Worm (Caenorhabditis elegans) whole organism, L3 larva: ENCODE data around the gene nhr-237.
A peak's percentile ranks its signal among the peaks of the same experiment; 100 is the strongest.

Source experiments
- R02D3.7 ChIP-seq: fragments of 150-350 bp; optimal IDR thresholded peaks from 2 replicates; lab custom pipeline; 2014; ENCODE audit warnings: missing biosample characterization, missing genetic modification characterization
- ZK546.5 ChIP-seq: sonication (generic microtip); optimal IDR thresholded peaks from 2 replicates; lab custom pipeline; 2017; ENCODE audit warnings: missing biosample characterization, missing genetic modification characterization
- aly-2 ChIP-seq: fragments of 150-350 bp; optimal IDR thresholded peaks from 2 replicates; lab custom pipeline; 2014; ENCODE audit warnings: missing biosample characterization, missing genetic modification characterization
- ama-1 ChIP-seq: fragments of 150-350 bp; optimal IDR thresholded peaks from 2 replicates; lab custom pipeline; 2018
- ceh-16 ChIP-seq: sonication (generic microtip); optimal IDR thresholded peaks from 2 replicates; lab custom pipeline; 2017; ENCODE audit warnings: missing biosample characterization, missing genetic modification characterization
- ceh-9 ChIP-seq: sonication (generic microtip); optimal IDR thresholded peaks from 2 replicates; lab custom pipeline; 2018; ENCODE audit warnings: missing biosample characterization, missing genetic modification characterization
- daf-12 ChIP-seq: fragments of 150-350 bp; optimal IDR thresholded peaks from 2 replicates; lab custom pipeline; 2014; ENCODE audit warnings: missing biosample characterization, missing genetic modification reagents, missing genetic modification characterization
- egl-5 ChIP-seq: fragments of 150-350 bp; optimal IDR thresholded peaks from 2 replicates; lab custom pipeline; 2017; ENCODE audit warnings: missing biosample characterization, missing genetic modification reagents, missing genetic modification characterization, inconsistent platforms
- elt-1 ChIP-seq: fragments of 150-350 bp; optimal IDR thresholded peaks from 2 replicates; lab custom pipeline; 2014; ENCODE audit warnings: missing biosample characterization, missing genetic modification characterization
- elt-3 ChIP-seq, 3 experiments: fragments of 150-350 bp in 1 of 3; sonication (generic microtip) in 2 of 3; optimal IDR thresholded peaks; 2 replicates in 2 of 3; 4 replicates in 1 of 3; lab custom pipeline; 2014 to 2017; ENCODE audit warnings: missing biosample characterization in 3 of 3, missing genetic modification characterization in 3 of 3
- eor-1 ChIP-seq, 2 experiments: fragments of 150-350 bp; optimal IDR thresholded peaks; 2 replicates each; lab custom pipeline; 2014 to 2018; ENCODE audit warnings: missing biosample characterization in 2 of 2, missing genetic modification characterization in 2 of 2
- fkh-10 ChIP-seq: sonication (generic microtip); optimal IDR thresholded peaks from 2 replicates; lab custom pipeline; 2017; ENCODE audit warnings: missing biosample characterization, missing genetic modification reagents, missing genetic modification characterization
- fkh-2 ChIP-seq: fragments of 150-350 bp; optimal IDR thresholded peaks from 2 replicates; lab custom pipeline; 2014; ENCODE audit warnings: missing biosample characterization, missing genetic modification reagents, missing genetic modification characterization
- fos-1 ChIP-seq: fragments of 150-350 bp; optimal IDR thresholded peaks from 2 replicates; lab custom pipeline; 2014; ENCODE audit warnings: missing biosample characterization, missing genetic modification characterization
- jun-1 ChIP-seq: fragments of 150-350 bp; optimal IDR thresholded peaks from 2 replicates; lab custom pipeline; 2014; ENCODE audit warnings: missing biosample characterization, missing genetic modification reagents, missing genetic modification characterization
- lin-39 ChIP-seq: fragments of 150-350 bp; optimal IDR thresholded peaks from 2 replicates; lab custom pipeline; 2018; ENCODE audit warnings: missing biosample characterization, missing genetic modification reagents, missing genetic modification characterization
- lsy-12 ChIP-seq: sonication (generic microtip); optimal IDR thresholded peaks from 2 replicates; lab custom pipeline; 2016; ENCODE audit warnings: mild to moderate bottlenecking, missing genetic modification characterization, missing compliant biosample characterization
- mdl-1 ChIP-seq: fragments of 150-350 bp; optimal IDR thresholded peaks from 2 replicates; lab custom pipeline; 2014; ENCODE audit warnings: missing biosample characterization, missing genetic modification characterization
- mml-1 ChIP-seq: fragments of 150-350 bp; sonication (generic microtip); optimal IDR thresholded peaks from 3 replicates; lab custom pipeline; 2014; ENCODE audit warnings: missing biosample characterization, missing genetic modification characterization
- nfya-1 ChIP-seq: sonication (generic microtip); optimal IDR thresholded peaks from 2 replicates; lab custom pipeline; 2017; ENCODE audit warnings: missing genetic modification characterization, mild to moderate bottlenecking, missing compliant biosample characterization, antibody characterized with exemption, moderate library complexity; ENCODE audit not compliant: insufficient read depth
- nhr-11 ChIP-seq: fragments of 150-350 bp; optimal IDR thresholded peaks from 2 replicates; lab custom pipeline; 2014; ENCODE audit warnings: missing biosample characterization, missing genetic modification characterization
- nhr-12 ChIP-seq: fragments of 150-350 bp; optimal IDR thresholded peaks from 2 replicates; lab custom pipeline; 2014; ENCODE audit warnings: missing biosample characterization, missing genetic modification characterization
- nhr-237 ChIP-seq: fragments of 150-350 bp; optimal IDR thresholded peaks from 2 replicates; lab custom pipeline; 2014; ENCODE audit warnings: missing biosample characterization, missing genetic modification characterization
- nhr-28 ChIP-seq: fragments of 150-350 bp; optimal IDR thresholded peaks from 2 replicates; lab custom pipeline; 2014; ENCODE audit warnings: missing biosample characterization, missing genetic modification characterization
- nhr-43 ChIP-seq: sonication (generic microtip); optimal IDR thresholded peaks from 2 replicates; lab custom pipeline; 2016; ENCODE audit warnings: mild to moderate bottlenecking, missing genetic modification characterization, missing compliant biosample characterization; ENCODE audit not compliant: poor library complexity, severe bottlenecking
- nhr-77 ChIP-seq: fragments of 150-350 bp; optimal IDR thresholded peaks from 2 replicates; lab custom pipeline; 2014; ENCODE audit warnings: missing biosample characterization, missing genetic modification characterization
- pha-4 ChIP-seq: fragments of 150-350 bp; optimal IDR thresholded peaks from 2 replicates; lab custom pipeline; 2014; ENCODE audit warnings: missing biosample characterization, missing genetic modification reagents, missing genetic modification characterization
- sea-2 ChIP-seq: fragments of 150-350 bp; sonication (generic microtip); optimal IDR thresholded peaks from 4 replicates; lab custom pipeline; 2014; ENCODE audit warnings: missing biosample characterization, missing genetic modification reagents, missing genetic modification characterization
- skn-1 ChIP-seq: fragments of 150-350 bp; optimal IDR thresholded peaks from 2 replicates; lab custom pipeline; 2014; ENCODE audit warnings: missing biosample characterization, missing genetic modification characterization
- snpc-4 ChIP-seq: fragments of 150-350 bp; optimal IDR thresholded peaks from 2 replicates; lab custom pipeline; 2014; ENCODE audit warnings: missing biosample characterization, missing genetic modification characterization
- tbx-2 ChIP-seq: sonication (generic microtip); optimal IDR thresholded peaks from 2 replicates; lab custom pipeline; 2016; ENCODE audit warnings: mild to moderate bottlenecking, missing genetic modification characterization, missing compliant biosample characterization
- unc-39 ChIP-seq: sonication (generic microtip); optimal IDR thresholded peaks from 4 replicates; lab custom pipeline; 2017; ENCODE audit warnings: missing biosample characterization, missing genetic modification characterization
- zag-1 ChIP-seq: fragments of 150-350 bp; optimal IDR thresholded peaks from 2 replicates; lab custom pipeline; 2014; ENCODE audit warnings: missing biosample characterization, missing genetic modification characterization

The nhr-237 gene

ce11 chrV:1626720-1627119 lies at the start of gene nhr-237:
nhr-237 (minus strand) TSS chrV:1626820.
- TF ChIP-seq ZK546.5, result peak; percentile 31
- TF ChIP-seq lin-39 (tag; lab: Kevin White, UChicago), result no peak
- TF ChIP-seq, all 47 proteins: peak for 1

DNA sequence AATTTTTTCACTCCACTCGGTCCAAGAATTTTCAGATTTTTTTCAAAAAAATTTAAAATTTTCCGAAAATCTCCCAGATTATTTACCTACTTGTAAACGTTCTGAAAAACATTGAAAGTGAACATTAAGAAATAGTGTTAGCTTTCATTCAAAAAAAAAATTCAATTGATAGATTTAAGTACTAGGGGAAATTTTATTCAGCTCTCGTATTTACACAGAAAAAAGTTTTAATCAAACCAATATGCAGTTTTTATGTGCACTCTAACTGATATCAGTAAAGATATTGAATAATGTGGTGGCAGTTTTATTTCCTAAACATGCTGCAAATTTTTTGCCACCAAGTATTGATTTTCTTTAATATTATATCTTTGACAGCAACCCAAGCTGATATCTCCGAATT lies 41.6 kb upstream of the nhr-237 start, which contains the start of gene irld-42:
Gene irld-42 (plus strand): TSS at position 301 of the 400 bp plus-strand sequence.
- TF ChIP-seq fos-1 (tag; lab: Kevin White, UChicago) (no peak), aly-2 (tag; lab: Kevin White, UChicago) (no peak), jun-1 (tag; lab: Kevin White, UChicago) (no peak), nhr-43 (tag; lab: Kevin White, UChicago) (no peak)

- no peak for TF ChIP-seq zag-1 (tag; lab: Kevin White, UChicago)
These were observed 40.3 kb upstream of the nhr-237 start, which contains the start of gene K04F1.8 for ce11 chrV:1666904-1667303. K04F1.8 (plus strand) TSS chrV:1667204.

DNA sequence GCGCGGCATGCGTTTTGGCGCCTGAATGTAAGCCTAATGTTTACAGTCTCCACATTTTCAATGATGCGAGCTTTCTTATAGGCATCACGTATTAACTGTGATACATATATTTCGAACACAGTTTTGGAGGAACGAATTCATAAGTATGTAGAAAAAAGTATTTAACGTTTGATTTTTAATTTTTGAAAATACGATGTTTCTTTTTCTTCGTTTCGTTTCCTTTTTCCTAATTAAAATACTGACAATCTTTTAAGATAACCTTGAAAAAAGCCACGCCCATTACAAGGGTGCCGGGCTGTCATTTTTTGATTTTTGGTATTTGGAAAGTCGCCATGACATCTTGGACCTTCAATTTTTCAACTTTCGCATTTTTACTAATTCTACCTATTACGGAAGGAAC lies 38.3 kb upstream of the nhr-237 start, which contains the start of gene K04F1.9:
Gene K04F1.9 (plus strand): TSS at position 301 of the 400 bp plus-strand sequence.
- no peak for TF ChIP-seq snpc-4 (tag; lab: Kevin White, UChicago)
- TF ChIP-seq nhr-77 (tag; lab: Kevin White, UChicago), result no peak
- no peak for TF ChIP-seq elt-3 (tag; optimal IDR thresholded peaks at IDR 0.05; lab: Kevin White, UChicago)
- TF ChIP-seq mdl-1, result no peak
- no peak for TF ChIP-seq lsy-12 (tag; lab: Kevin White, UChicago)
- TF ChIP-seq nhr-11 (tag; lab: Kevin White, UChicago), result no peak
- no peak for TF ChIP-seq ama-1 (lab: Kevin White, UChicago)
- no peak for TF ChIP-seq sea-2 (GFP tag; lab: Kevin White, UChicago)
- no peak for TF ChIP-seq jun-1 (tag; lab: Kevin White, UChicago)

DNA sequence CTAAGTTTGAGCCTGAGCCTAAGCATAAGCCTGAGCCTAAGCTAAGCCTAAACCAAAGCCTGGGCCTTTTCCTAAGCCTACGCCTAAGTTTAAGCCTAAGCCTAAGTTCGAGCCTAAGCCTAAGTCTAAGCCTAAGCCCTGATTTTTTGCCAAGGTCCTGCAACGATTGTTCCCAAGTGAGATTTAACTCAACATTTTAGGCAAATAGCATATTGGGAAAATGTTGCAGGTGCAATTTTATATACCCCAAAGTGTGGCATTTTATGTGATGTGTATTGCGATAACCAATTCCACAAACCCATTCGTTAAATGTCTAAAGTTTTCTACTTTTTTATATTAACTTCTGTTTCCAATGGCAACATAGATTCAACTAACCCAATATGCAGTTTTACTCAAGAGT lies 35.6 kb upstream of the nhr-237 start, which contains the start of gene irld-40:
Gene irld-40 (plus strand): TSS at position 301 of the 400 bp plus-strand sequence.
- TF ChIP-seq nhr-237, result no peak
- TF ChIP-seq nhr-11 (tag; lab: Kevin White, UChicago), result peak; percentile 1

DNA sequence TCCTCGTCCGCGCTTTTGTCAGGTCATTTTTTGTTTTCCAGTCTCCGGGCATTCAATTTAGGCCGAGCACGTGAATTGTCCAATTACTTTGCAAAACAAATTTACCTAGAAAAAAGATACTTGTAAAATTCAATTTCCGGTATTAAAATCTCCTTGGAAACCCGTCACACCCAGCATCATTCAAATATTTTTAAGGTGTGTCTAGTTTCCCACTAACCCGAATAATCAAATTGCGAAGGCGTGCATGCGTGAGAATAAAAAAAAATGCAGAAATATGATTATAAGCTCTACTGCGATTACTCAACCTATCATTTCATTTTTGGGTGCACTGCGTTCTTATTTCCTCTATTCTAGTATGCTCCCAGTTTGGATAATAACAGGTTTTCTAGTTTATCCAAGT lies 28.2 kb upstream of the nhr-237 start, which contains the start of gene irld-11:
Gene irld-11 (plus strand): TSS at position 301 of the 400 bp plus-strand sequence.
- no peak for TF ChIP-seq fkh-2
- TF ChIP-seq mml-1, result no peak
- no peak for TF ChIP-seq elt-3 (tag; optimal IDR thresholded peaks at IDR 0.05; lab: Kevin White, UChicago)
- no peak for TF ChIP-seq nhr-12 (tag; lab: Kevin White, UChicago)
- no peak for TF ChIP-seq fkh-10 (GFP tag; lab: Kevin White, UChicago)
- no peak for TF ChIP-seq daf-12 (tag; lab: Kevin White, UChicago)
- TF ChIP-seq egl-5 (tag; lab: Kevin White, UChicago), result no peak
- no peak for TF ChIP-seq nhr-28 (tag; lab: Kevin White, UChicago)
- no peak for TF ChIP-seq jun-1 (tag; lab: Kevin White, UChicago)
- no peak for TF ChIP-seq pha-4 (tag; lab: Kevin White, UChicago)
- TF ChIP-seq tbx-2 (tag; lab: Kevin White, UChicago), result no peak
- TF ChIP-seq skn-1, result no peak
- no peak for TF ChIP-seq eor-1 (tag; optimal IDR thresholded peaks at IDR 0.05; lab: Kevin White, UChicago)
- no peak for TF ChIP-seq nhr-77 (tag; lab: Kevin White, UChicago)
- TF ChIP-seq unc-39 (tag; lab: Kevin White, UChicago), result no peak
- no peak for TF ChIP-seq nhr-43 (tag; lab: Kevin White, UChicago)

DNA sequence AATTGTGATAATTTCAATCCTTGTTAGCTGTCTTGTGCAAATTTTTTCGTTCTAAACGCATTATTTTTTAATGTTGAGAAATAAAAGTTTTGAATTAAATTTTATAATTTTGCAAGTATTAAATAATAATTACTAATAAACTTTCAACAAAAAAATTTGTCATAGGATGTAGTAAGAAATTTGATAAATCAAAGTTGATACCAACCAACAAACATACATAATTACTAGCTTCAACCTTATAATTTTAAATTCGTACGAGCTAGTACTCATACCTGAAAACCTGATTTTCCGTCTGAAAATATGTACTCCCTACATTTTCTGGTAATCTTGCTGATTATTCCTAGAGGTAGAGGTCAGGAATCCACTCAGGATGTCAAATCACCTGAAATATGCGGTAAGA lies 24.4 kb upstream of the nhr-237 start, which contains the start of gene irld-44:
Gene irld-44 (plus strand): TSS at position 301 of the 400 bp plus-strand sequence.
- TF ChIP-seq fkh-10 (GFP tag; lab: Kevin White, UChicago) (no peak), ceh-9 (no peak), R02D3.7 (tag; lab: Kevin White, UChicago) (no peak), elt-1 (tag; lab: Kevin White, UChicago) (no peak), tbx-2 (tag; lab: Kevin White, UChicago) (no peak), daf-12 (tag; lab: Kevin White, UChicago) (no peak), unc-39 (tag; lab: Kevin White, UChicago) (no peak), snpc-4 (tag; lab: Kevin White, UChicago) (no peak), eor-1 (tag; optimal IDR thresholded peaks at IDR 0.05; lab: Kevin White, UChicago) (no peak), sea-2 (GFP tag; lab: Kevin White, UChicago) (no peak), ceh-16 (no peak), nfya-1 (tag; lab: Kevin White, UChicago) (no peak)
